Fruit fly (Drosophila melanogaster) whole organism, embryonic: ENCODE measurements around the gene CG13297.

Experiments
- Atf3 ChIP-seq: fragments of 200-800 bp; sonication (Bioruptor generic); optimal IDR thresholded peaks from 3 replicates; lab custom pipeline; 2016; ENCODE audit warnings: missing biosample characterization, missing genetic modification characterization
- CG11398 ChIP-seq: fragments of 200-800 bp; sonication (Bioruptor generic); optimal IDR thresholded peaks from 2 replicates; lab custom pipeline; 2016; ENCODE audit warnings: missing biosample characterization, missing genetic modification characterization
- CG11504 ChIP-seq: fragments of 200-800 bp; sonication (Bioruptor generic); optimal IDR thresholded peaks from 3 replicates; lab custom pipeline; 2019; ENCODE audit warnings: missing biosample characterization, mild to moderate bottlenecking, missing genetic modification characterization, moderate library complexity
- CG12071 ChIP-seq: fragments of 200-800 bp; sonication (Bioruptor generic); optimal IDR thresholded peaks from 3 replicates; lab custom pipeline; 2018; ENCODE audit warnings: missing biosample characterization, mild to moderate bottlenecking, missing genetic modification characterization
- CG12219 ChIP-seq: fragments of 200-800 bp; sonication (Bioruptor generic); optimal IDR thresholded peaks from 3 replicates; lab custom pipeline; 2018; ENCODE audit warnings: missing biosample characterization, mild to moderate bottlenecking, missing genetic modification characterization
- CG1233 ChIP-seq: fragments of 200-800 bp; sonication (Bioruptor generic); optimal IDR thresholded peaks from 4 replicates; lab custom pipeline; 2018; ENCODE audit warnings: missing biosample characterization, mild to moderate bottlenecking, missing genetic modification characterization
- CG16813 ChIP-seq: fragments of 200-800 bp; sonication (Bioruptor generic); IDR thresholded peaks from 3 replicates; pipeline ENCODE4 v1.3.6; 2022; ENCODE audit warnings: missing biosample characterization, missing genetic modification characterization; ENCODE audit not compliant: partially characterized antibody
- CG17186 ChIP-seq: fragments of 200-800 bp; sonication (Bioruptor generic); optimal IDR thresholded peaks from 3 replicates; lab custom pipeline; 2017; ENCODE audit warnings: missing biosample characterization, missing genetic modification reagents, missing genetic modification characterization
- CG17912 ChIP-seq: fragments of 200-800 bp; sonication (Bioruptor generic); optimal IDR thresholded peaks from 2 replicates; lab custom pipeline; 2018; ENCODE audit warnings: missing biosample characterization, mild to moderate bottlenecking, missing genetic modification characterization
- CG18262 ChIP-seq: fragments of 200-800 bp; optimal IDR thresholded peaks from 3 replicates; lab custom pipeline; 2019; ENCODE audit warnings: missing biosample characterization, mild to moderate bottlenecking, missing genetic modification characterization, moderate library complexity
- CG31441 ChIP-seq: fragments of 200-800 bp; sonication (Bioruptor generic); IDR thresholded peaks from 2 replicates; pipeline ENCODE4 v1.3.6; 2022; ENCODE audit warnings: missing biosample characterization, missing genetic modification characterization
- CG32772 ChIP-seq: fragments of 200-800 bp; sonication (Bioruptor generic); IDR thresholded peaks from 2 replicates; pipeline ENCODE4 v1.3.6; 2022; ENCODE audit warnings: missing biosample characterization, missing genetic modification characterization
- CG3281 ChIP-seq: fragments of 200-800 bp; sonication (Bioruptor generic); optimal IDR thresholded peaks from 3 replicates; lab custom pipeline; 2017; ENCODE audit warnings: missing biosample characterization, mild to moderate bottlenecking, missing genetic modification characterization
- CG34224 ChIP-seq: fragments of 200-800 bp; sonication (Bioruptor generic); IDR thresholded peaks from 3 replicates; pipeline ENCODE4 v1.3.6; 2022; ENCODE audit warnings: missing biosample characterization, missing genetic modification characterization; ENCODE audit not compliant: partially characterized antibody
- CG4424 ChIP-seq: fragments of 200-800 bp; sonication (Bioruptor generic); optimal IDR thresholded peaks from 3 replicates; lab custom pipeline; 2016; ENCODE audit warnings: missing biosample characterization, missing genetic modification characterization
- CG6254 ChIP-seq: fragments of 200-800 bp; sonication (Bioruptor generic); optimal IDR thresholded peaks from 3 replicates; lab custom pipeline; 2017; ENCODE audit warnings: mild to moderate bottlenecking, missing biosample characterization, missing genetic modification reagents, missing genetic modification characterization
- CG7271 ChIP-seq: fragments of 200-800 bp; sonication (Bioruptor generic); optimal IDR thresholded peaks from 2 replicates; lab custom pipeline; 2018; ENCODE audit warnings: missing biosample characterization, mild to moderate bottlenecking, missing genetic modification characterization, moderate library complexity
- CG7786 ChIP-seq: fragments of 200-800 bp; sonication (Bioruptor generic); optimal IDR thresholded peaks from 2 replicates; lab custom pipeline; 2016; ENCODE audit warnings: missing biosample characterization, missing genetic modification characterization
- CG9876 ChIP-seq: fragments of 200-800 bp; sonication (Bioruptor generic); optimal IDR thresholded peaks from 2 replicates; lab custom pipeline; 2016; ENCODE audit warnings: missing biosample characterization, missing genetic modification characterization
- Dek ChIP-seq: fragments of 200-800 bp; sonication (Bioruptor generic); optimal IDR thresholded peaks from 3 replicates; lab custom pipeline; 2019; ENCODE audit warnings: missing biosample characterization, mild to moderate bottlenecking, missing genetic modification characterization, moderate library complexity
- Dref ChIP-seq: fragments of 200-800 bp; sonication (Bioruptor generic); IDR thresholded peaks from 2 replicates; pipeline ENCODE4 v1.3.6; 2022; ENCODE audit warnings: missing biosample characterization, missing genetic modification characterization
- Fer2 ChIP-seq: fragments of 200-800 bp; sonication (Bioruptor generic); optimal IDR thresholded peaks from 2 replicates; lab custom pipeline; 2018; ENCODE audit warnings: missing biosample characterization, mild to moderate bottlenecking, missing genetic modification characterization, moderate library complexity
- HHEX ChIP-seq: fragments of 200-800 bp; sonication (Bioruptor generic); optimal IDR thresholded peaks from 3 replicates; lab custom pipeline; 2017; ENCODE audit warnings: missing biosample characterization, mild to moderate bottlenecking, missing genetic modification characterization, missing genetic modification reagents
- HLH4C ChIP-seq: fragments of 200-800 bp; sonication (Bioruptor generic); IDR thresholded peaks from 3 replicates; pipeline ENCODE4 v1.3.6; 2022; ENCODE audit warnings: missing biosample characterization, missing genetic modification characterization; ENCODE audit not compliant: partially characterized antibody
- HLH54F ChIP-seq: fragments of 200-800 bp; sonication (Bioruptor generic); optimal IDR thresholded peaks from 3 replicates; lab custom pipeline; 2016; ENCODE audit warnings: missing biosample characterization, missing genetic modification characterization
- Hr78 ChIP-seq, 2 experiments: fragments of 200-800 bp in 1 of 2; fragments of >200 bp in 1 of 2; sonication (Bioruptor generic) in 1 of 2; optimal IDR thresholded peaks; 2 replicates each; lab custom pipeline; 2017 to 2019; ENCODE audit warnings: missing biosample characterization in 2 of 2, missing genetic modification characterization in 2 of 2, mild to moderate bottlenecking in 1 of 2, moderate library complexity in 1 of 2
- Nf-YC ChIP-seq: fragments of 200-800 bp; optimal IDR thresholded peaks from 3 replicates; lab custom pipeline; 2019; ENCODE audit warnings: missing biosample characterization, mild to moderate bottlenecking, missing genetic modification characterization, moderate library complexity
- Poxn ChIP-seq: fragments of 200-800 bp; sonication (Bioruptor generic); IDR thresholded peaks from 2 replicates; pipeline ENCODE4 v1.3.6; 2022; ENCODE audit warnings: missing biosample characterization, missing genetic modification characterization
- Sox100B ChIP-seq: fragments of 200-800 bp; sonication (Bioruptor generic); optimal IDR thresholded peaks from 3 replicates; lab custom pipeline; 2018; ENCODE audit warnings: missing biosample characterization, mild to moderate bottlenecking, missing genetic modification characterization
- Stat92E ChIP-seq, 3 experiments: fragments of >200 bp in 2 of 3; fragments of 200-800 bp in 1 of 3; sonication (Bioruptor generic) in 1 of 3; optimal IDR thresholded peaks; 2 replicates each; lab custom pipeline; 2017 to 2019; ENCODE audit warnings: missing biosample characterization in 3 of 3, missing genetic modification characterization in 3 of 3, mild to moderate bottlenecking in 1 of 3, moderate library complexity in 1 of 3
- YL-1 ChIP-seq: fragments of 200-800 bp; sonication (Bioruptor generic); optimal IDR thresholded peaks from 3 replicates; lab custom pipeline; 2017; ENCODE audit warnings: missing biosample characterization, mild to moderate bottlenecking, missing genetic modification characterization
- bowl ChIP-seq: fragments of 200-800 bp; sonication (Bioruptor generic); IDR thresholded peaks from 2 replicates; pipeline ENCODE4 v1.3.6; 2022; ENCODE audit warnings: missing biosample characterization, missing genetic modification characterization
- btn ChIP-seq: fragments of 200-800 bp; sonication (Bioruptor generic); optimal IDR thresholded peaks from 2 replicates; lab custom pipeline; 2016; ENCODE audit warnings: missing biosample characterization, missing genetic modification characterization
- chn ChIP-seq: fragments of 200-800 bp; sonication (Bioruptor generic); optimal IDR thresholded peaks from 2 replicates; lab custom pipeline; 2016; ENCODE audit warnings: missing biosample characterization, missing genetic modification characterization
- ci ChIP-seq: fragments of 200-800 bp; sonication (Bioruptor generic); IDR thresholded peaks from 3 replicates; pipeline ENCODE4 v1.3.6; 2022; ENCODE audit warnings: missing biosample characterization, missing genetic modification characterization
- dpn ChIP-seq, 2 experiments: fragments of 200-800 bp; sonication (Bioruptor generic); optimal IDR thresholded peaks; 3 replicates each; lab custom pipeline; 2016; ENCODE audit warnings: missing biosample characterization in 2 of 2, missing genetic modification characterization in 2 of 2
- en ChIP-seq: fragments of 200-800 bp; sonication (Bioruptor generic); optimal IDR thresholded peaks from 2 replicates; lab custom pipeline; 2016; ENCODE audit warnings: missing biosample characterization, missing genetic modification characterization
- esg ChIP-seq: fragments of 200-800 bp; sonication (Bioruptor generic); conservative IDR thresholded peaks from 2 replicates; pipeline ENCODE4 v1.3.6; 2022; ENCODE audit warnings: missing biosample characterization, missing genetic modification characterization
- fru ChIP-seq: fragments of >200 bp; optimal IDR thresholded peaks from 2 replicates; lab custom pipeline; 2017
- gcm2 ChIP-seq: fragments of 200-800 bp; sonication (Bioruptor generic); optimal IDR thresholded peaks from 2 replicates; lab custom pipeline; 2016; ENCODE audit warnings: missing biosample characterization, missing genetic modification characterization
- nau ChIP-seq: fragments of 200-800 bp; sonication (Bioruptor generic); optimal IDR thresholded peaks from 3 replicates; lab custom pipeline; 2017; ENCODE audit warnings: missing biosample characterization, mild to moderate bottlenecking, missing genetic modification characterization, missing genetic modification reagents
- onecut ChIP-seq: fragments of 200-800 bp; sonication (Bioruptor generic); IDR thresholded peaks from 2 replicates; pipeline ENCODE4 v1.3.6; 2022; ENCODE audit warnings: missing biosample characterization, missing genetic modification characterization
- pfk ChIP-seq: fragments of 200-800 bp; sonication (Bioruptor generic); optimal IDR thresholded peaks from 2 replicates; lab custom pipeline; 2018; ENCODE audit warnings: missing biosample characterization, mild to moderate bottlenecking, missing genetic modification characterization, moderate library complexity
- phol ChIP-seq: fragments of 200-800 bp; sonication (Bioruptor generic); optimal IDR thresholded peaks from 3 replicates; lab custom pipeline; 2018; ENCODE audit warnings: missing biosample characterization, mild to moderate bottlenecking, missing genetic modification characterization, moderate library complexity
- pita ChIP-seq: fragments of 200-800 bp; sonication (Bioruptor generic); optimal IDR thresholded peaks from 2 replicates; lab custom pipeline; 2017; ENCODE audit warnings: missing biosample characterization, mild to moderate bottlenecking, missing genetic modification characterization
- psq ChIP-seq: fragments of 200-800 bp; sonication (Bioruptor generic); optimal IDR thresholded peaks from 2 replicates; lab custom pipeline; 2017; ENCODE audit warnings: missing biosample characterization, missing genetic modification characterization
- rib ChIP-seq: fragments of 200-800 bp; sonication (Bioruptor generic); IDR thresholded peaks from 2 replicates; pipeline ENCODE4 v1.3.6; 2022; ENCODE audit warnings: missing biosample characterization, missing genetic modification characterization
- sima ChIP-seq: fragments of 200-800 bp; sonication (Bioruptor generic); optimal IDR thresholded peaks from 2 replicates; lab custom pipeline; 2016; ENCODE audit warnings: missing biosample characterization, missing genetic modification characterization
- slou ChIP-seq: fragments of 200-800 bp; sonication (Bioruptor generic); optimal IDR thresholded peaks from 3 replicates; lab custom pipeline; 2016; ENCODE audit warnings: missing biosample characterization, missing genetic modification characterization
- tna ChIP-seq: fragments of 200-800 bp; sonication (Bioruptor generic); IDR thresholded peaks from 2 replicates; pipeline ENCODE4 v1.3.6; 2022; ENCODE audit warnings: missing biosample characterization, missing genetic modification characterization; ENCODE audit not compliant: partially characterized antibody

CG13297 gene

DNA sequence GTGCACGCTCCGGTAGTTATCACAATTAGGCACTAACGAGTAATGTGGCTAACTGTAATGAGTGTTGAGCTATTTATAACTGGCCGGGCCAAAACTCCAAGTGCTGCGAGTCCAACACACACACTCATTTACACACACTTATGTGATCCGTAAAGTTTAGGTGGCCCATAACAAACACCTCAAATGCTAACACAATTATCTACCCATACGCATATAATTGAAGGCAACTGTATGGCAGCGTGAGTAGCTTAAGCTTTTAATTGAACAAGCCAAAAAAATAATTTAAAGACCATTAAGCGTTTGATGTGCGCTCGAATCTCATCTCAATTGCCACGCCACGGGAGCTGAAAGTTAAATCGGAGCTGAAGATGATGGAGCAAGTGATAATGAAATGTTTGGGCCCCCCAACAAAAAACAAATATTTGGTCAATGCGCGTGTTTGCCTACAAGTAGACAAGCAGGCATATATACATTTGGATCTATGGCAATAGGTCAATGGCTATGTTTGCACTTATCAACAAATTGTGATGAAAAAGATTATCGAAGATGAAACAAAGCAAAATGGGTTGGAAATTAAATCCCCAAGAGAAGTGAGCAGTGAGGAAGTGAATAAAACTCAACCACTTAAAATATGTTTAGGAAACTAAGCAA, 17.1 kb downstream of the CG13297 start, which contains the start of gene Cpr65Av (continued):
- TF ChIP-seq Fer2 (tag; lab: Kevin White, UChicago) (no peak), esg (no peak), CG31441 (GFP tag; lab: Robert Waterston, UW) (0 out of 2 replicates have a peak, but pooled peaks have one; percentile 12), CG12071 (GFP tag; lab: Kevin White, UChicago) (peak; percentile 17), Poxn (GFP tag; lab: Robert Waterston, UW) (no peak), CG9876 (no peak), CG11504 (peak; percentile 12), CG32772 (no peak), HHEX (GFP tag; lab: Kevin White, UChicago) (no peak), CG34224 (no peak), dpn (GFP tag; optimal IDR thresholded peaks at IDR 0.05; lab: Kevin White, UChicago) (no peak), bowl (no peak), psq (no peak), btn (GFP tag; lab: Kevin White, UChicago) (no peak), phol (tag; lab: Kevin White, UChicago) (no peak), rib (GFP tag; lab: Robert Waterston, UW) (no peak), HLH54F (GFP tag; lab: Kevin White, UChicago) (no peak), CG11398 (no peak), Dref (GFP tag; lab: Robert Waterston, UW) (no peak), CG1233 (GFP tag; lab: Kevin White, UChicago) (peak; percentile 32), CG7786 (GFP tag; lab: Kevin White, UChicago) (no peak), Sox100B (GFP tag; lab: Kevin White, UChicago) (peak; percentile 38), en (GFP tag; lab: Kevin White, UChicago) (no peak), CG4424 (GFP tag; lab: Kevin White, UChicago) (no peak), fru (lab: Kevin White, UChicago) (no peak), CG12219 (peak; percentile 23), Hr78 (GFP tag; optimal IDR thresholded peaks at IDR 0.05; lab: Kevin White, UChicago) (peak in 1 of 2 experiments; percentile 33), CG16813 (GFP tag; lab: Robert Waterston, UW) (no peak), onecut (GFP tag; lab: Robert Waterston, UW) (0 out of 2 replicates have a peak, but pooled peaks have one; percentile 20), YL-1 (no peak), CG6254 (no peak), HLH4C (GFP tag; lab: Robert Waterston, UW) (no peak), Atf3 (peak; percentile 6), CG17912 (peak; percentile 13), Dek (no peak), tna (no peak), pfk (GFP tag; lab: Kevin White, UChicago) (no peak), CG18262 (no peak), Stat92E (GFP tag; optimal IDR thresholded peaks at IDR 0.05; lab: Kevin White, UChicago) (no peak), chn (GFP tag; lab: Kevin White, UChicago) (no peak), CG3281 (no peak), slou (GFP tag; lab: Kevin White, UChicago) (no peak), pita (GFP tag; lab: Kevin White, UChicago) (no peak), gcm2 (no peak), nau (GFP tag; lab: Kevin White, UChicago) (peak; percentile 3), CG7271 (tag; lab: Kevin White, UChicago) (no peak), sima (GFP tag; lab: Kevin White, UChicago) (no peak), CG17186 (GFP tag; lab: Kevin White, UChicago) (no peak), Nf-YC (no peak), ci (GFP tag; lab: Robert Waterston, UW) (no peak)
